Worm (Caenorhabditis elegans) whole organism, L3 larva: ENCODE measurements around the gene chil-22.

Experiments used
- ama-1 ChIP-seq: fragments of 150-350 bp; optimal IDR thresholded peaks from 2 replicates; lab custom pipeline; 2018
- ceh-16 ChIP-seq: sonication (generic microtip); optimal IDR thresholded peaks from 2 replicates; lab custom pipeline; 2017; ENCODE audit warnings: missing biosample characterization, missing genetic modification characterization
- lin-39 ChIP-seq: fragments of 150-350 bp; optimal IDR thresholded peaks from 2 replicates; lab custom pipeline; 2018; ENCODE audit warnings: missing biosample characterization, missing genetic modification reagents, missing genetic modification characterization
- tbx-2 ChIP-seq: sonication (generic microtip); optimal IDR thresholded peaks from 2 replicates; lab custom pipeline; 2016; ENCODE audit warnings: mild to moderate bottlenecking, missing genetic modification characterization, missing compliant biosample characterization

DNA sequence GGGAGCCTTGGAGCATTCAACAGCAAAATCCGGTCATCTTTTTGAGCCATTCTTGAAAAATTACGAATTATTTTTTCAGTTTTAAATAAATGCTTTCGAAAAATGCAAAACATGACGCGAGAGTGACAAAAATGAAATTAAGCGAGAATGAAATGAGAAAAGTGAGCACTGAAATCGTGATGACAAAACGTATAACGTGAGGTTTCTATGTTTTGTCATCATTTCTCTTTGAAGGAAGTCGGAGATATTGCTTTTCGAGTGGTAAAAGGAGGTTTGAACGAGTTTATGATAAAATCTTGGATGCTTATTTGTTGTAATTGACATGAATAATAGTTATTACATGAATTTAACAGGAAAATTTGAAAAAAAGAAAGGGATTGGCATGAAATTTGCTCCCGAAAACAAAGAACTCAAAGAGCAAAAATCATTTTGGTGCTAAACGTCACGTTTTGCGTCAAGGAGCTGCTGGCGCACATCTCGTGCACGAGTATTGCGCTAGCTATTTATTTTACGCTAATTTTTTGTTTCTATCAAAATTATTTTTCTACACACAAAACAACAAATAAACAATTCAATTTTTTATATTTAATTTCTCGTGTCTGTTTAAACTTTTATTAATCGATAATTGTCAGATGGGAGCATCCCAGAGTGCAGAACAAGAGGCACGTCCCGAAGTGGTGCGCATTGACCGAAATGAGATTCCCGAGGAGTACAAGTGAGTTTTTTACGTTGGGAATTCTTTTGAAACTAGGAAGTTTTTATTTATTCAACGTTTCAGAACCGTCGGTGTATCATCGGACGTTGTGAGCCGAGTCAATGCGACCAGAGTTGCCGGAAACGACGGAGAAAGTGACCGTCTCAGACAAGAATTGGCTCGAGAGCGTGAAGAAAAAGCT lies 49.4 kb downstream of the chil-22 start, which contains the start of the genes gss-1 and chch-3:
- TF ChIP-seq ama-1 (lab: Kevin White, UChicago) (no peak), lin-39 (tag; lab: Kevin White, UChicago) (peak; percentile 55), ceh-16 (tag; lab: Kevin White, UChicago) (no peak), tbx-2 (tag; lab: Kevin White, UChicago) (no peak)
